Fruit fly (Drosophila melanogaster) whole organism, prepupa: ENCODE results near the gene CG13064.

ENCODE experiments used
- Blimp-1 ChIP-seq: fragments of 200-800 bp; sonication (Bioruptor generic); optimal IDR thresholded peaks from 3 replicates; lab custom pipeline; 2017; ENCODE audit warnings: missing biosample characterization, missing genetic modification characterization, mild to moderate bottlenecking, moderate library complexity, missing genetic modification reagents
- CG10631 ChIP-seq: fragments of 200-800 bp; sonication (Bioruptor generic); optimal IDR thresholded peaks from 2 replicates; lab custom pipeline; 2016; ENCODE audit warnings: missing biosample characterization, missing genetic modification characterization
- CG10669 ChIP-seq: fragments of 200-800 bp; sonication (Bioruptor generic); optimal IDR thresholded peaks from 3 replicates; lab custom pipeline; 2018; ENCODE audit warnings: missing biosample characterization, mild to moderate bottlenecking, missing genetic modification characterization, moderate library complexity
- CG11762 ChIP-seq: fragments of 200-800 bp; sonication (Bioruptor generic); optimal IDR thresholded peaks from 3 replicates; lab custom pipeline; 2016; ENCODE audit warnings: missing biosample characterization, missing genetic modification characterization; ENCODE audit not compliant: insufficient read depth
- CG15336 ChIP-seq: fragments of 200-800 bp; sonication (Bioruptor generic); IDR thresholded peaks from 2 replicates; pipeline ENCODE4 v1.3.6; 2022; ENCODE audit warnings: missing biosample characterization, missing genetic modification characterization
- CG1621 ChIP-seq: fragments of 200-800 bp; sonication (Bioruptor generic); optimal IDR thresholded peaks from 3 replicates; lab custom pipeline; 2018; ENCODE audit warnings: missing biosample characterization, mild to moderate bottlenecking, missing genetic modification characterization
- CG3032 ChIP-seq: fragments of 200-800 bp; optimal IDR thresholded peaks from 2 replicates; lab custom pipeline; 2019; ENCODE audit warnings: missing biosample characterization, mild to moderate bottlenecking, missing genetic modification characterization, moderate library complexity
- CG31627 ChIP-seq: fragments of 200-800 bp; sonication (Bioruptor generic); optimal IDR thresholded peaks from 3 replicates; lab custom pipeline; 2016; ENCODE audit warnings: missing biosample characterization, missing genetic modification characterization
- CG4318 ChIP-seq: fragments of 200-800 bp; sonication (Bioruptor generic); optimal IDR thresholded peaks from 3 replicates; lab custom pipeline; 2017; ENCODE audit warnings: missing biosample characterization, mild to moderate bottlenecking, missing genetic modification characterization
- CG6163 ChIP-seq: fragments of 200-800 bp; sonication (Bioruptor generic); IDR thresholded peaks from 3 replicates; pipeline ENCODE4 v1.3.6; 2022; ENCODE audit warnings: missing biosample characterization, missing genetic modification characterization
- CG6792 ChIP-seq: fragments of 200-800 bp; sonication (Bioruptor generic); optimal IDR thresholded peaks from 3 replicates; lab custom pipeline; 2016; ENCODE audit warnings: missing biosample characterization, missing genetic modification characterization
- CG6854 ChIP-seq: fragments of 200-800 bp; sonication (Bioruptor generic); optimal IDR thresholded peaks from 2 replicates; lab custom pipeline; 2017; ENCODE audit warnings: missing biosample characterization, mild to moderate bottlenecking, missing genetic modification characterization
- CG8319 ChIP-seq: fragments of 200-800 bp; sonication (Bioruptor generic); optimal IDR thresholded peaks from 3 replicates; lab custom pipeline; 2016; ENCODE audit warnings: missing biosample characterization, missing genetic modification characterization
- CG9139 ChIP-seq: fragments of 200-800 bp; sonication (Bioruptor generic); optimal IDR thresholded peaks from 3 replicates; lab custom pipeline; 2017; ENCODE audit warnings: missing biosample characterization, mild to moderate bottlenecking, missing genetic modification characterization
- Eip75B ChIP-seq: fragments of 200-800 bp; sonication (Bioruptor generic); optimal IDR thresholded peaks from 3 replicates; lab custom pipeline; 2016; ENCODE audit warnings: missing biosample characterization, missing genetic modification characterization
- Ets21C ChIP-seq: fragments of 200-800 bp; sonication (Bioruptor generic); optimal IDR thresholded peaks from 3 replicates; lab custom pipeline; 2016; ENCODE audit warnings: missing biosample characterization, missing genetic modification characterization
- Hr38 ChIP-seq: sonication (Bioruptor generic); optimal IDR thresholded peaks from 2 replicates; lab custom pipeline; 2016; ENCODE audit warnings: missing biosample characterization, missing genetic modification characterization
- Hr4 ChIP-seq: fragments of 200-800 bp; sonication (Bioruptor generic); optimal IDR thresholded peaks from 3 replicates; lab custom pipeline; 2016; ENCODE audit warnings: missing biosample characterization, missing genetic modification characterization
- Lpt ChIP-seq: fragments of 200-800 bp; sonication (Bioruptor generic); optimal IDR thresholded peaks from 3 replicates; lab custom pipeline; 2016; ENCODE audit warnings: missing biosample characterization, missing genetic modification characterization
- Met ChIP-seq: fragments of 200-800 bp; sonication (Bioruptor generic); optimal IDR thresholded peaks from 3 replicates; lab custom pipeline; 2016; ENCODE audit warnings: missing biosample characterization, missing genetic modification characterization
- OdsH ChIP-seq: fragments of 200-800 bp; sonication (Bioruptor generic); optimal IDR thresholded peaks from 3 replicates; lab custom pipeline; 2016; ENCODE audit warnings: missing biosample characterization, missing genetic modification characterization
- Sox15 ChIP-seq: fragments of 200-800 bp; sonication (Bioruptor generic); optimal IDR thresholded peaks from 3 replicates; lab custom pipeline; 2016; ENCODE audit warnings: missing biosample characterization, missing genetic modification characterization
- achi ChIP-seq: fragments of 200-800 bp; sonication (Bioruptor generic); optimal IDR thresholded peaks from 3 replicates; lab custom pipeline; 2016; ENCODE audit warnings: missing biosample characterization, missing genetic modification characterization
- cyc ChIP-seq: fragments of 200-800 bp; sonication (Bioruptor generic); optimal IDR thresholded peaks from 3 replicates; lab custom pipeline; 2016; ENCODE audit warnings: missing biosample characterization, missing genetic modification characterization
- dac ChIP-seq: fragments of 200-800 bp; sonication (Bioruptor generic); optimal IDR thresholded peaks from 2 replicates; lab custom pipeline; 2017; ENCODE audit warnings: missing biosample characterization, mild to moderate bottlenecking, missing genetic modification characterization
- dsx ChIP-seq: fragments of 200-800 bp; optimal IDR thresholded peaks from 3 replicates; lab custom pipeline; 2019; ENCODE audit warnings: missing biosample characterization, mild to moderate bottlenecking, missing genetic modification characterization, moderate library complexity; ENCODE audit not compliant: poor library complexity, severe bottlenecking
- eg ChIP-seq: fragments of 200-800 bp; sonication (Bioruptor generic); IDR thresholded peaks from 3 replicates; pipeline ENCODE4 v1.3.6; 2022; ENCODE audit warnings: missing biosample characterization, missing genetic modification characterization
- esn ChIP-seq: fragments of 200-800 bp; sonication (Bioruptor generic); optimal IDR thresholded peaks from 2 replicates; lab custom pipeline; 2016; ENCODE audit warnings: missing biosample characterization, mild to moderate bottlenecking, missing genetic modification characterization, moderate library complexity
- fd59A ChIP-seq: fragments of 200-800 bp; sonication (Bioruptor generic); optimal IDR thresholded peaks from 2 replicates; lab custom pipeline; 2017; ENCODE audit warnings: missing biosample characterization, mild to moderate bottlenecking, missing genetic modification characterization, missing genetic modification reagents
- fd85E ChIP-seq: fragments of 200-800 bp; sonication (Bioruptor generic); optimal IDR thresholded peaks from 3 replicates; lab custom pipeline; 2016; ENCODE audit warnings: missing biosample characterization, missing genetic modification characterization
- fkh ChIP-seq: fragments of 200-800 bp; sonication (Bioruptor generic); optimal IDR thresholded peaks from 3 replicates; lab custom pipeline; 2017; ENCODE audit warnings: missing biosample characterization, mild to moderate bottlenecking, missing genetic modification characterization, moderate library complexity
- lz ChIP-seq: fragments of 200-800 bp; sonication (Bioruptor generic); optimal IDR thresholded peaks from 3 replicates; lab custom pipeline; 2016; ENCODE audit warnings: missing biosample characterization, missing genetic modification characterization
- net ChIP-seq: fragments of 200-800 bp; sonication (Bioruptor generic); optimal IDR thresholded peaks from 3 replicates; lab custom pipeline; 2016; ENCODE audit warnings: missing biosample characterization, missing genetic modification characterization
- salr ChIP-seq, 2 experiments: fragments of 200-800 bp; sonication (Bioruptor generic); optimal IDR thresholded peaks; 3 replicates each; lab custom pipeline; 2016 to 2018; ENCODE audit warnings: missing biosample characterization in 2 of 2, missing genetic modification characterization in 2 of 2, mild to moderate bottlenecking in 1 of 2
- ss ChIP-seq, 2 experiments: fragments of 200-800 bp; sonication (Bioruptor generic); optimal IDR thresholded peaks; 2 replicates in 1 of 2; 3 replicates in 1 of 2; lab custom pipeline; 2017 to 2018; ENCODE audit warnings: mild to moderate bottlenecking in 2 of 2, missing biosample characterization in 2 of 2, missing genetic modification characterization in 2 of 2, moderate library complexity in 1 of 2
- svp ChIP-seq: fragments of 200-800 bp; sonication (Bioruptor generic); peaks from one replicate; lab custom pipeline; 2016; ENCODE audit warnings: missing biosample characterization, missing genetic modification characterization
- topi ChIP-seq: fragments of 200-800 bp; sonication (Bioruptor generic); optimal IDR thresholded peaks from 3 replicates; lab custom pipeline; 2016; ENCODE audit warnings: missing biosample characterization, missing genetic modification characterization
- vri ChIP-seq: fragments of 200-800 bp; sonication (Bioruptor generic); optimal IDR thresholded peaks from 3 replicates; lab custom pipeline; 2016; ENCODE audit warnings: missing biosample characterization, mild to moderate bottlenecking, missing genetic modification characterization

Gene CG13064

DNA sequence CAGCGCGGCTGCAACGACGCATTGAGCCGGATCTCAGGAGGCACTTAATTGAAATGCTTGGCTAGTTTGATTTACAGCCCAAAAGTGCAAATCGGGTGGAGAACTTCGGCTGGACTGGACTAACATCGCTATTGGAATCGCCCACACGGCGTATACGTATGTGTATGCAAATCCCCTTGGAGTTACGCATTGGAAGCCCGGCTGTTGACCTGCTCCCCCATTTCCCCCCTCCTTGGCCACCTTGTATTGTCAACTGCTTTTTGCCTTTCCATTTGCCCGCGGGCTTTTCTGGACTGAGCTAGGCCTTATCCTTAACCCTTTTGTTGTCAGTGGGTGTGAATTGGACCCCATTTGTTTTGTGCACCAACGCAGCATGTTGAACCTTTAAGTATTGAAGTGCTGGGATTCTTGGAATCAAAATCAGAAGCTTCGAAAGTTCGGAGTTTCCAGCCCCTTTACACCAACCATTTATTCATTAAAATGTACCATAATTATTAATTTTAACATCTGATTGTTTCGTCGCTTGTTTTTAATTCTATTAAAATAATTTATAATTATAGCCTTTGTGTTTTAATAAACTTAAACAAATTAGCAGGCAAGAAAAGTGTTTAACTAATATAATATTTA, 4.7 kb upstream of the CG13064 start (continued):
- TF ChIP-seq Lpt (GFP tag; lab: Kevin White, UChicago) (no peak), CG8319 (GFP tag; lab: Kevin White, UChicago) (no peak), dsx (GFP tag; lab: Kevin White, UChicago) (no peak), CG10631 (GFP tag; lab: Kevin White, UChicago) (no peak)
- TF ChIP-seq, all 60 proteins: peak for 9

dm6 chr3L:16277135-16277534, 3.1 kb upstream of the CG13064 start, which contains the start of gene CG13065:
CG13065 (plus strand) TSS chr3L:16277435.
- TF ChIP-seq CG6792 (GFP tag; lab: Kevin White, UChicago) (no peak), CG10669 (GFP tag; lab: Kevin White, UChicago) (no peak), fd85E (GFP tag; lab: Kevin White, UChicago) (no peak), Met (GFP tag; lab: Kevin White, UChicago) (no peak), Hr38 (GFP tag; lab: Kevin White, UChicago) (no peak), OdsH (GFP tag; lab: Kevin White, UChicago) (no peak), fd59A (GFP tag; lab: Kevin White, UChicago) (no peak), ss (GFP tag; optimal IDR thresholded peaks at IDR 0.05; lab: Kevin White, UChicago) (no peak), lz (no peak), eg (GFP tag; lab: Robert Waterston, UW) (no peak), Ets21C (GFP tag; lab: Kevin White, UChicago) (no peak), net (GFP tag; lab: Kevin White, UChicago) (no peak)

DNA sequence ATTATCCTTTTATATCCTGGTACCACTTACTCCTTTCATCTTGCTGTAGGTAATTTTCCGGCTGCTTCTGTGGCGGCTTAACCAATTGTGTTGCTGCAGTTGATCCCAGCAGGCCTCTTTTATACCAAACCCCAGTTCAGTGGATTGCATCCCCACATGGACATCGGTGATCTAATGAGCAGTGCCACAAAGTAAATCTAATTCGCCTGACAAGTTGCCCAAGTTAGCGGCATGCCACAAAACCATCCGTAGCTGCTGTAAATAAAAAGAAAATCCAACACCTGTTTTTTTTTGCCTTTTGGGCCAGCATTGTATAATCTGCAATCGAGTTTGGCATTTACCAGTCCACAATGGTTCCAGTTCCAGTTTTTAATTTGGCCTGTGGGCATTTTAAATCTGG, 1.0 kb upstream of the CG13064 start, which contains the start of gene CG13050:
Gene CG13050, minus strand, starts transcription at position 101 of the 400 bp plus-strand sequence.
- TF ChIP-seq vri = no peak
- no peak for TF ChIP-seq net (GFP tag; lab: Kevin White, UChicago)
- TF ChIP-seq CG6163 = no peak
- no peak for TF ChIP-seq Hr4 (GFP tag; lab: Kevin White, UChicago)
- no peak for TF ChIP-seq topi (GFP tag; lab: Kevin White, UChicago)
- TF ChIP-seq salr (GFP tag; optimal IDR thresholded peaks at IDR 0.05; lab: Kevin White, UChicago) = no peak
- TF ChIP-seq cyc (GFP tag; lab: Kevin White, UChicago) = no peak
- no peak for TF ChIP-seq svp (GFP tag; lab: Kevin White, UChicago)
- TF ChIP-seq fd59A (GFP tag; lab: Kevin White, UChicago) = no peak
- TF ChIP-seq Sox15 = no peak

dm6 chr3L:16281880-16282556, 1.8 kb downstream of the CG13064 start, which contains the start of gene CG13049:
CG13049 (minus strand) TSS chr3L:16281930.
- no peak for TF ChIP-seq dac
- no peak for TF ChIP-seq fkh (GFP tag; lab: Kevin White, UChicago)
- peak in 1 of 2 experiments; percentile 62 for TF ChIP-seq ss (GFP tag; optimal IDR thresholded peaks at IDR 0.05; lab: Kevin White, UChicago)
- TF ChIP-seq esn (GFP tag; lab: Kevin White, UChicago) = no peak
- no peak for TF ChIP-seq lz
- no peak for TF ChIP-seq CG6854 (GFP tag; lab: Kevin White, UChicago)
- TF ChIP-seq CG10631 (GFP tag; lab: Kevin White, UChicago) = no peak

- TF ChIP-seq CG1621 (tag; lab: Kevin White, UChicago) (no peak), CG15336 (GFP tag; lab: Robert Waterston, UW) (no peak), fkh (GFP tag; lab: Kevin White, UChicago) (no peak), eg (GFP tag; lab: Robert Waterston, UW) (no peak), CG31627 (GFP tag; lab: Kevin White, UChicago) (no peak), CG3032 (tag; lab: Kevin White, UChicago) (no peak), achi (GFP tag; lab: Kevin White, UChicago) (no peak), CG11762 (GFP tag; lab: Kevin White, UChicago) (no peak), CG4318 (GFP tag; lab: Kevin White, UChicago) (no peak), CG6854 (GFP tag; lab: Kevin White, UChicago) (no peak), CG6163 (no peak), topi (GFP tag; lab: Kevin White, UChicago) (no peak), CG9139 (GFP tag; lab: Kevin White, UChicago) (no peak), Hr38 (GFP tag; lab: Kevin White, UChicago) (no peak), CG10631 (GFP tag; lab: Kevin White, UChicago) (no peak), CG8319 (GFP tag; lab: Kevin White, UChicago) (no peak), Blimp-1 (no peak), Eip75B (no peak)
Measured at dm6 chr3L:16283821-16284220, 3.6 kb downstream of the CG13064 start, which contains the start of gene CG13048. CG13048 (minus strand) TSS chr3L:16283921.
